Worm (Caenorhabditis elegans): ENCODE data around the gene ZK622.4.

DNA sequence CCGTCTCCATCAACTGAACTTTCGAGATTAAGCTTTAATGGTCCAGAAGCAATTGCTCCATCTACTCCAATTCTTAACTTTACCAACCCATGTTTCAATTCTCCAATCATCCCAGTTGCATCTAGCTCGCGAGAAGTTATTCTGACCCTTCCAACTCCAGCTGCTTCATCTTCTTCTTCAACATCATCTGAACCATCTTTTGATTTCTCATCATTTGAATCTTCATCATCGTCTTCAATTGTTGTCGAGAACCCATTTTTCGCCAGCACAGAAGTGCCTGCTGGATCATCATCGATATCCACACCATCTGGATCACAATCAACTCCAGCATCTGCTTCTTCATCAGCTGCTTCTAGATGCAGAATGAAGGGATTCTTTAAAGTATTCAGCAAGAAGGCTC lies 47.0 kb downstream of the ZK622.4 start:
- no peak for TF ChIP-seq tbx-2 (tag; optimal IDR thresholded peaks at IDR 0.05)
- no peak for TF ChIP-seq egl-13 (tag; optimal IDR thresholded peaks at IDR 0.05)

Data from whole organism, L1 larva.